Fruit fly (Drosophila melanogaster) S2 (cell line): ENCODE results near the gene SAK.

Source experiments
- CG8478 ChIP-seq: fragments of >200 bp; optimal IDR thresholded peaks from 2 replicates; lab custom pipeline; 2018
- CTCF ChIP-seq, 2 experiments: fragments of >200 bp; optimal IDR thresholded peaks; 2 replicates each; lab custom pipeline; 2018

- no peak for TF ChIP-seq CG8478 (lab: Kevin White, UChicago)
- TF ChIP-seq CTCF (optimal IDR thresholded peaks at IDR 0.05; lab: Kevin White, UChicago), result no peak
Measured at dm6 chr3L:21529108-21529507, 13.4 kb upstream of the SAK start, which contains the start of gene Arv1.
